Fruit fly (Drosophila melanogaster): ENCODE data around the gene CG6761.
A peak's percentile ranks its signal among the peaks of the same experiment; 100 is the strongest.

The CG6761 gene

DNA sequence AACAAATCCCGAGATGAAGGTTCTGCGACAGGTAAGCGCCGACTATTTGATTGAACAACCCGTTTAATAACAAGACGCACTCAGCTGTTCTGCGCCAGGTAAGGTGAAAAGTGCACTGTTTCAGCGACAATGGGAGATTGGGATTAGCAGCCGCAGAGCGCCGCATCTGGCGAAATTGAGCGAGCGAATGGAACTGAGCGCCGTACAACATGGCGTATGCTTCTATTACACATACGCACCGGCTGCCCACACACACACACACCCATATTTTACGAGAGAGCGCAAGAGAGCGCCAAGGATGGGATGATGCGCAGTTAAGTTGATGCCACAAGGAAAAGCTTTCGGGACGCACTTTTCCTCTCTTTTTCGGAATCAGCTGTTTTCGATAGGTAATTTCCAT is 8.2 kb downstream of the CG6761 start (continued):
- no peak for TF ChIP-seq lola (GFP tag; optimal IDR thresholded peaks at IDR 0.05)
- no peak for TF ChIP-seq CG16779 (GFP tag; IDR thresholded peaks at IDR 0.05)
- TF ChIP-seq gcm2 (GFP tag; optimal IDR thresholded peaks at IDR 0.05), result no peak
- no peak for TF ChIP-seq Hand (GFP tag; optimal IDR thresholded peaks at IDR 0.05)
- no peak for TF ChIP-seq CG1602 (GFP tag; optimal IDR thresholded peaks at IDR 0.05)
- TF ChIP-seq Trl (optimal IDR thresholded peaks at IDR 0.05), result peak; percentile 73 to 89
- TF ChIP-seq Trl (GFP tag; optimal IDR thresholded peaks at IDR 0.05), result no peak
- no peak for TF ChIP-seq eyg (GFP tag; optimal IDR thresholded peaks at IDR 0.05)
- TF ChIP-seq trem (tag; optimal IDR thresholded peaks at IDR 0.05), result no peak
- TF ChIP-seq CG12769 (tag; optimal IDR thresholded peaks at IDR 0.05), result peak; percentile 8
- peak in 1 of 2 experiments; percentile 34 for TF ChIP-seq crp (GFP tag; optimal IDR thresholded peaks at IDR 0.05)
- peak; percentile 66; the same call in 3 of the 4 replicates for TF ChIP-seq chinmo (GFP tag; IDR thresholded peaks at IDR 0.05; ENCODE audit: partially characterized antibody)
- no peak for TF ChIP-seq CG10565 (GFP tag; optimal IDR thresholded peaks at IDR 0.05)
- TF ChIP-seq B-H1 (GFP tag; IDR thresholded peaks at IDR 0.05), result no peak
- TF ChIP-seq CG3163 (GFP tag; optimal IDR thresholded peaks at IDR 0.05), result peak; percentile 73
- no peak for TF ChIP-seq BEAF-32 (GFP tag; optimal IDR thresholded peaks at IDR 0.05)
- TF ChIP-seq CG33213 (GFP tag; optimal IDR thresholded peaks at IDR 0.05), result no peak

DNA sequence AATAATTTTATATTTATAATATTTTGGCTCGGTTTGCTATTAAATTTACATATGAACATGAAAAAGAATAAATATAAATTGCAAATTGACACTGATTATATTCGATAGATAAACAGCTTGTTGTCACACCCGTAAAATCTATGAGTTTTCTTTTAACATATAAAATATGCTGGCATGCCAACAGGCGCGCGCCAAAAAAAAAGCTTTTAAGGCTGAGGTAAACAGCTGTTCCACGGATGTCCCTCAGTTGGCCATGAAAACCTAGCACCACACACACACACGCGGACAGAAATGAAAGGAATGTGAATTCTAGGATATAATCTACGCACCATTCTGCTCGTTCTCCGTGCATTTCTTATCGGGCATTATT is 8.5 kb downstream of the CG6761 start:
- TF ChIP-seq zfh2 (GFP tag; optimal IDR thresholded peaks at IDR 0.05) (no peak), CG9437 (GFP tag; optimal IDR thresholded peaks at IDR 0.05) (no peak), gem (tag; optimal IDR thresholded peaks at IDR 0.05) (peak; percentile 4), al (GFP tag; IDR thresholded peaks at IDR 0.05) (no peak), BtbVII (GFP tag; optimal IDR thresholded peaks at IDR 0.05) (peak; percentile 6), eve (GFP tag; optimal IDR thresholded peaks at IDR 0.05) (peak in 1 of 2 experiments; percentile 45), grn (GFP tag; optimal IDR thresholded peaks at IDR 0.05) (peak; percentile 55), CG12659 (GFP tag; optimal IDR thresholded peaks at IDR 0.05) (no peak), Med (GFP tag) (peak; percentile 25), crp (GFP tag; optimal IDR thresholded peaks at IDR 0.05) (peak in 1 of 2 experiments; percentile 58), sens (GFP tag) (peak; percentile 53), CG9727 (GFP tag; optimal IDR thresholded peaks at IDR 0.05) (peak; percentile 3)

DNA sequence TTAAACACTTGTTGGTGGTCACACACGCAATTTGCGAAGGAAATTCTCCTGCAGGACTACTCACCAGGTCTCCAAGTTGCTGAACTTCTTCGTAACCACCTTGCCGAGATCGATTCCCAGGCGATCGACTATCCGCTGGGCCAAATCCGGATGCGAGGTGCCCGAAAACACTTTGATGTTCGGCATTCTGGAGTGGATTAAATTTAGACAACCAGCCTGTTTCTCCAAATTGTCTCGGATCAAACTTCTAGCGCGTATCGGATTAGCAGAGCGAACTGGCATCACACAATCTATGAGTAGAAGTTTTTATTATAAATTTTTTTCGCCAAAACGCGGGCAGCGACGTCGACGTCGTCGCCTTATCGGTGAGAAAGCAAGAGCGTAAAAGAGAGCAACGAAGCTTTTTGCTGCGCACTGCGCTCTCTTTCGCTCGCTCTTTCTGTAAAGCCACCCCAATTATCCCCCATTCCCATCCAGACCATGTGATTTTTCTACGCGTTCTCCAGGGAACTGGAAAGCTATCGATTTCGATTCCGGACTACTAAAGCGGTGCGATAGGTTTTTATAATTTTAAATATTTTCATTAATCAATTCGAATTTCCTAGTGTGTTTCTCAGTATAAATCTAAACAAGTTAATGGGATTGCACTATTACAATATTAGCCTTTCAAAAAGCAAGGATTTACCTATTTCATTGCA is 9.1 kb downstream of the CG6761 start:
- TF ChIP-seq CG2678 (tag; optimal IDR thresholded peaks at IDR 0.05) (peak; percentile 14), Dll (GFP tag; IDR thresholded peaks at IDR 0.05; ENCODE audit: partially characterized antibody) (0 out of 4 replicates have a peak, but pooled peaks have one; percentile 18), abd-A (tag; optimal IDR thresholded peaks at IDR 0.05) (no peak), ewg (GFP tag; optimal IDR thresholded peaks at IDR 0.05) (peak; percentile 24), scrt (GFP tag; optimal IDR thresholded peaks at IDR 0.05) (peak; percentile 6), Scr (GFP tag; IDR thresholded peaks at IDR 0.05; ENCODE audit: partially characterized antibody) (0 out of 2 replicates have a peak, but pooled peaks have one; percentile 33), Med (GFP tag) (peak; percentile 8), CG13287 (GFP tag; IDR thresholded peaks at IDR 0.05; ENCODE audit: partially characterized antibody) (peak; percentile 49; the same call in 1 of the 2 replicates), wdn (GFP tag; IDR thresholded peaks at IDR 0.05) (0 out of 2 replicates have a peak, but pooled peaks have one; percentile 11), trem (tag; optimal IDR thresholded peaks at IDR 0.05) (no peak), sqz (GFP tag; optimal IDR thresholded peaks at IDR 0.05) (peak; percentile 49), Dbx (GFP tag; IDR thresholded peaks at IDR 0.05) (peak; percentile 37; the same call in 1 of the 3 replicates), nom (GFP tag; optimal IDR thresholded peaks at IDR 0.05) (peak; percentile 8), CG9932 (GFP tag; IDR thresholded peaks at IDR 0.05) (0 out of 2 replicates have a peak, but pooled peaks have one; percentile 11), hbn (GFP tag; IDR thresholded peaks at IDR 0.05; ENCODE audit: partially characterized antibody) (peak; percentile 22; the same call in 1 of the 2 replicates), CG3995 (GFP tag; optimal IDR thresholded peaks at IDR 0.05) (peak; percentile 13), CG31224 (GFP tag; IDR thresholded peaks at IDR 0.05) (no peak), bcd (GFP tag; optimal IDR thresholded peaks at IDR 0.05) (peak; percentile 9), Trl (optimal IDR thresholded peaks at IDR 0.05) (peak; percentile 91 to 98), Trl (GFP tag; optimal IDR thresholded peaks at IDR 0.05) (no peak), CG6813 (GFP tag; optimal IDR thresholded peaks at IDR 0.05) (peak; percentile 13)
